Worm (Caenorhabditis elegans): ENCODE measurements around the gene F14H3.15.

DNA sequence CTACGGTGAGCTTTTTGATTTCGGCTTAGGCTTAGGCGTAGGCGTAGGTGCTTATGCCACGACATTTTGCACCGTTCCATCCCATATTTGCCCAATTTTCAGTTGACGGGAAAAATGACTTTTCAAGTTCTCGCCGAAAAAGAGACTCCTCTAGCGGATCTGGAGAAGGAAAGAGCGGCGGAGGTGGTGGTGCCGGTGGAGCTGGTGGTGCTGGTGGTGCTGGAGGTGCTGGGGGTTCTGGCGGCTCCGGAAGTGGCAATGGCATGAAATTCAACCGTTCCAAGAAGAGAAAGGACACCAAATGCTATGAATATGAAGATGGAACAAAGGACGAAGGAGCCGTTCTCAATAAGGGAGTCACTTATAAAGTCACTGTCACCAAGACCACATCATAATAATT, 13.0 kb downstream of the F14H3.15 start:
- no peak for TF ChIP-seq unc-39 (tag; optimal IDR thresholded peaks at IDR 0.05)
- no peak for TF ChIP-seq nhr-76 (tag; optimal IDR thresholded peaks at IDR 0.05)
- no peak for TF ChIP-seq mep-1 (tag; optimal IDR thresholded peaks at IDR 0.05)
- no peak for TF ChIP-seq unc-62 (GFP tag; optimal IDR thresholded peaks at IDR 0.05)
- no peak for TF ChIP-seq ceh-39 (tag; optimal IDR thresholded peaks at IDR 0.05)
- TF ChIP-seq pha-4 (tag; optimal IDR thresholded peaks at IDR 0.05): no peak
- no peak for TF ChIP-seq ceh-43 (GFP tag; optimal IDR thresholded peaks at IDR 0.05)
- no peak for TF ChIP-seq elt-3 (tag; optimal IDR thresholded peaks at IDR 0.05)
- TF ChIP-seq snpc-4 (tag; optimal IDR thresholded peaks at IDR 0.05): no peak
- no peak for TF ChIP-seq lsy-2 (tag; optimal IDR thresholded peaks at IDR 0.05)
- TF ChIP-seq ces-1 (GFP tag; optimal IDR thresholded peaks at IDR 0.05): no peak
- no peak for TF ChIP-seq nhr-237 (tag; optimal IDR thresholded peaks at IDR 0.05)

All from whole organism, mixed stage, embryonic.